Worm (Caenorhabditis elegans) whole organism, L1 larva: ENCODE measurements around the gene C48B4.7.
A peak's percentile ranks its signal among the peaks of the same experiment; 100 is the strongest.

ENCODE experiments used
- C04F5.9 ChIP-seq: sonication (generic microtip); optimal IDR thresholded peaks from 2 replicates; lab custom pipeline; 2016; ENCODE audit warnings: missing genetic modification characterization, missing compliant biosample characterization
- C16A3.4 ChIP-seq: fragments of 150-350 bp; optimal IDR thresholded peaks from 2 replicates; lab custom pipeline; 2014; ENCODE audit warnings: missing biosample characterization, missing genetic modification characterization
- C34B4.2 ChIP-seq: sonication (generic microtip); optimal IDR thresholded peaks from 2 replicates; lab custom pipeline; 2017; ENCODE audit warnings: mild to moderate bottlenecking, missing genetic modification characterization, missing compliant biosample characterization
- F16B12.6 ChIP-seq: fragments of 150-350 bp; optimal IDR thresholded peaks from 2 replicates; lab custom pipeline; 2014; ENCODE audit warnings: missing biosample characterization, missing genetic modification characterization
- Y116A8C.19 ChIP-seq: sonication (generic microtip); optimal IDR thresholded peaks from 2 replicates; lab custom pipeline; 2016; ENCODE audit warnings: missing compliant biosample characterization, missing genetic modification characterization, borderline replicate concordance
- alr-1 ChIP-seq: fragments of 200-800 bp; sonication (Bioruptor generic); optimal IDR thresholded peaks from 2 replicates; lab custom pipeline; 2018; ENCODE audit warnings: borderline replicate concordance, mild to moderate bottlenecking, missing genetic modification characterization, missing compliant biosample characterization
- aly-2 ChIP-seq: fragments of 150-350 bp; optimal IDR thresholded peaks from 2 replicates; lab custom pipeline; 2014; ENCODE audit warnings: missing biosample characterization, missing genetic modification characterization
- blmp-1 ChIP-seq: fragments of 150-350 bp; optimal IDR thresholded peaks from 2 replicates; lab custom pipeline; 2014; ENCODE audit warnings: missing biosample characterization, missing genetic modification characterization
- ceh-8 ChIP-seq: fragments of 200-800 bp; sonication (Bioruptor generic); optimal IDR thresholded peaks from 2 replicates; lab custom pipeline; 2018; ENCODE audit warnings: mild to moderate bottlenecking, missing genetic modification characterization, moderate library complexity, missing compliant biosample characterization
- ceh-88 ChIP-seq: fragments of 200-800 bp; sonication (Bioruptor generic); IDR thresholded peaks from 2 replicates; pipeline ENCODE4 v1.3.6; 2022; ENCODE audit warnings: missing genetic modification characterization, missing compliant biosample characterization
- ceh-90 ChIP-seq: sonication (generic microtip); optimal IDR thresholded peaks from 2 replicates; lab custom pipeline; 2016; ENCODE audit warnings: missing genetic modification characterization, missing compliant biosample characterization
- dpl-1 ChIP-seq, 3 experiments: fragments of 150-350 bp in 2 of 3; sonication (generic microtip) in 1 of 3; optimal IDR thresholded peaks; 2 replicates each; lab custom pipeline; 2014 to 2017; ENCODE audit warnings: missing biosample characterization in 3 of 3, missing genetic modification characterization in 3 of 3, missing genetic modification reagents in 3 of 3
- efl-1 ChIP-seq, 4 experiments: fragments of 150-350 bp; optimal IDR thresholded peaks in 3 of 4; peaks in 1 of 4; 1 replicate in 1 of 4; 2 replicates in 3 of 4; lab custom pipeline; 2014; ENCODE audit warnings: missing biosample characterization in 2 of 4, missing genetic modification characterization in 2 of 4, missing genetic modification reagents in 2 of 4
- efl-3 ChIP-seq: fragments of 200-800 bp; sonication (Bioruptor generic); optimal IDR thresholded peaks from 2 replicates; lab custom pipeline; 2018; ENCODE audit warnings: mild to moderate bottlenecking, missing genetic modification characterization, missing compliant biosample characterization
- egl-13 ChIP-seq: sonication (generic microtip); optimal IDR thresholded peaks from 2 replicates; lab custom pipeline; 2016; ENCODE audit warnings: missing genotype, missing genetic modification reagents, missing genetic modification characterization, missing compliant biosample characterization
- elt-2 ChIP-seq: sonication (generic microtip); optimal IDR thresholded peaks from 2 replicates; lab custom pipeline; 2016; ENCODE audit warnings: missing genetic modification characterization, mild to moderate bottlenecking, inconsistent platforms, missing compliant biosample characterization, missing genetic modification reagents
- fkh-4 ChIP-seq: sonication (generic microtip); optimal IDR thresholded peaks from 2 replicates; lab custom pipeline; 2016; ENCODE audit warnings: missing compliant biosample characterization, missing genetic modification characterization, borderline replicate concordance
- fkh-8 ChIP-seq: sonication (generic microtip); optimal IDR thresholded peaks from 2 replicates; lab custom pipeline; 2016; ENCODE audit warnings: mild to moderate bottlenecking, missing genetic modification characterization, missing compliant biosample characterization
- fos-1 ChIP-seq: fragments of 150-350 bp; optimal IDR thresholded peaks from 2 replicates; lab custom pipeline; 2014; ENCODE audit warnings: missing biosample characterization, missing genetic modification characterization
- hlh-17 ChIP-seq: fragments of 200-800 bp; sonication (Bioruptor generic); optimal IDR thresholded peaks from 2 replicates; lab custom pipeline; 2018; ENCODE audit warnings: missing genetic modification characterization, mild to moderate bottlenecking, missing compliant biosample characterization, moderate library complexity, borderline replicate concordance
- jun-1 ChIP-seq: fragments of 150-350 bp; optimal IDR thresholded peaks from 2 replicates; lab custom pipeline; 2014; ENCODE audit warnings: missing biosample characterization, missing genetic modification reagents, missing genetic modification characterization
- lin-13 ChIP-seq: fragments of 150-350 bp; optimal IDR thresholded peaks from 2 replicates; lab custom pipeline; 2014; ENCODE audit warnings: missing biosample characterization, missing genetic modification reagents, missing genetic modification characterization
- lin-14 ChIP-seq: fragments of 200-800 bp; sonication (Bioruptor generic); optimal IDR thresholded peaks from 2 replicates; lab custom pipeline; 2018; ENCODE audit warnings: mild to moderate bottlenecking, missing genetic modification characterization, moderate library complexity, missing compliant biosample characterization
- lin-15B ChIP-seq: fragments of 150-350 bp; sonication (generic microtip); optimal IDR thresholded peaks from 3 replicates; lab custom pipeline; 2014; ENCODE audit warnings: missing biosample characterization, missing genetic modification characterization
- lin-35 ChIP-seq, 2 experiments: fragments of 150-350 bp; optimal IDR thresholded peaks; 2 replicates each; lab custom pipeline; 2014; ENCODE audit warnings: missing biosample characterization in 2 of 2, missing genetic modification characterization in 2 of 2, missing genetic modification reagents in 2 of 2
- lsy-2 ChIP-seq, 2 experiments: fragments of 150-350 bp; optimal IDR thresholded peaks; 2 replicates each; lab custom pipeline; 2014; ENCODE audit warnings: missing biosample characterization in 2 of 2, missing genetic modification characterization in 2 of 2
- mep-1 ChIP-seq: fragments of 150-350 bp; optimal IDR thresholded peaks from 2 replicates; lab custom pipeline; 2014; ENCODE audit warnings: missing biosample characterization, missing genetic modification characterization
- nhr-12 ChIP-seq: sonication (generic microtip); optimal IDR thresholded peaks from 2 replicates; lab custom pipeline; 2017; ENCODE audit warnings: missing biosample characterization, missing genetic modification characterization
- nhr-20 ChIP-seq: sonication (generic microtip); optimal IDR thresholded peaks from 2 replicates; lab custom pipeline; 2016; ENCODE audit warnings: mild to moderate bottlenecking, missing genetic modification characterization, missing compliant biosample characterization
- nhr-28 ChIP-seq: fragments of 150-350 bp; optimal IDR thresholded peaks from 2 replicates; lab custom pipeline; 2014; ENCODE audit warnings: missing biosample characterization, missing genetic modification characterization
- nhr-47 ChIP-seq: sonication (generic microtip); optimal IDR thresholded peaks from 2 replicates; lab custom pipeline; 2016; ENCODE audit warnings: mild to moderate bottlenecking, missing genetic modification characterization, moderate library complexity, missing compliant biosample characterization
- nhr-71 ChIP-seq: sonication (generic microtip); optimal IDR thresholded peaks from 2 replicates; lab custom pipeline; 2016; ENCODE audit warnings: mild to moderate bottlenecking, missing genetic modification characterization, moderate library complexity, missing compliant biosample characterization
- nhr-85 ChIP-seq: sonication (generic microtip); peaks from one replicate; lab custom pipeline; 2016; ENCODE audit warnings: missing genetic modification characterization, inconsistent platforms, missing compliant biosample characterization
- pax-3 ChIP-seq: fragments of 200-800 bp; sonication (Bioruptor generic); optimal IDR thresholded peaks from 2 replicates; lab custom pipeline; 2018; ENCODE audit warnings: mild to moderate bottlenecking, missing genetic modification characterization, moderate library complexity, missing compliant biosample characterization
- pqm-1 ChIP-seq: sonication (generic microtip); optimal IDR thresholded peaks from 3 replicates; lab custom pipeline; 2017; ENCODE audit warnings: missing biosample characterization, missing genetic modification characterization
- rnt-1 ChIP-seq: sonication (generic microtip); optimal IDR thresholded peaks from 2 replicates; lab custom pipeline; 2016; ENCODE audit warnings: mild to moderate bottlenecking, missing genetic modification characterization, moderate library complexity, missing compliant biosample characterization
- skn-1 ChIP-seq: fragments of 150-350 bp; optimal IDR thresholded peaks from 2 replicates; lab custom pipeline; 2014; ENCODE audit warnings: missing biosample characterization, missing genetic modification characterization
- snu-23 ChIP-seq: sonication (generic microtip); optimal IDR thresholded peaks from 2 replicates; lab custom pipeline; 2016; ENCODE audit warnings: missing genetic modification characterization, missing compliant biosample characterization
- sup-37 ChIP-seq: fragments of 200-800 bp; sonication (Bioruptor generic); optimal IDR thresholded peaks from 2 replicates; lab custom pipeline; 2018; ENCODE audit warnings: mild to moderate bottlenecking, missing genetic modification characterization, missing compliant biosample characterization
- swsn-7 ChIP-seq: sonication (generic microtip); optimal IDR thresholded peaks from 2 replicates; lab custom pipeline; 2016; ENCODE audit warnings: missing genetic modification characterization, missing compliant biosample characterization
- tbx-2 ChIP-seq: sonication (generic microtip); optimal IDR thresholded peaks from 2 replicates; lab custom pipeline; 2016; ENCODE audit warnings: missing genetic modification characterization, missing compliant biosample characterization
- unc-130 ChIP-seq: fragments of 150-350 bp; optimal IDR thresholded peaks from 2 replicates; lab custom pipeline; 2017; ENCODE audit warnings: missing biosample characterization, missing genetic modification characterization, inconsistent platforms
- unc-30 ChIP-seq: sonication (generic microtip); optimal IDR thresholded peaks from 2 replicates; lab custom pipeline; 2017; ENCODE audit warnings: missing biosample characterization, missing genetic modification characterization
- unc-62 ChIP-seq: fragments of 150-350 bp; optimal IDR thresholded peaks from 2 replicates; lab custom pipeline; 2014; ENCODE audit warnings: missing biosample characterization, missing genetic modification reagents, missing genetic modification characterization
- unc-86 ChIP-seq: sonication (generic microtip); optimal IDR thresholded peaks from 2 replicates; lab custom pipeline; 2016; ENCODE audit warnings: missing genetic modification characterization, missing compliant biosample characterization
- vab-15 ChIP-seq: sonication (generic microtip); optimal IDR thresholded peaks from 2 replicates; lab custom pipeline; 2017; ENCODE audit warnings: missing genotype, mild to moderate bottlenecking, missing genetic modification characterization, missing compliant biosample characterization
- xbp-1 ChIP-seq: sonication (generic microtip); optimal IDR thresholded peaks from 2 replicates; lab custom pipeline; 2016; ENCODE audit warnings: missing genetic modification characterization, missing compliant biosample characterization
- zag-1 ChIP-seq: fragments of 150-350 bp; optimal IDR thresholded peaks from 2 replicates; lab custom pipeline; 2014; ENCODE audit warnings: missing biosample characterization, missing genetic modification characterization

C48B4.7 gene

DNA sequence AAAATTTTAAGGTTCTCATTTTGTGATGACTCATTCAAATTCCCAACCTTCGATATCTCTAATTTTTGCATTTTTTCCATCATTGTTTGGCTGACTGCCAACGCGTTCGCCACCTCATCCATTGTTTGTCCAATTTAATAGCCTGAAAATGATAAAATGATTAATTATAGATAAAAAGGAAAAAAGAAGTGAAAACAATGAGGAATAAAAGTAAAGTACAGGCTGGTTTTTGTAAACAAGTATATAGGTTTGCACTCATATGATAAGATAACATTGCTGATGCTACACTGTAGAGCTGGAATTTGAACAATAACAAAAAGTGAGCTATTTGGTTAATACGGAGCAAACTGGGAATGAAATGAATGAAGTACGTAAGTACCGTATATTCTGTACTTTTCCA is 23.0 kb upstream of the C48B4.7 start, which contains the start of gene C48B4.3:
Gene C48B4.3, minus strand, starts transcription at position 149 of the 400 bp plus-strand sequence.
- no peak for TF ChIP-seq lin-13 (GFP tag; lab: Kevin White, UChicago)
- TF ChIP-seq nhr-12 (tag; lab: Kevin White, UChicago), result no peak
- TF ChIP-seq C04F5.9 (tag; lab: Kevin White, UChicago), result no peak
- TF ChIP-seq elt-2, result peak; percentile 6
- TF ChIP-seq, all 84 proteins: peak for 1

DNA sequence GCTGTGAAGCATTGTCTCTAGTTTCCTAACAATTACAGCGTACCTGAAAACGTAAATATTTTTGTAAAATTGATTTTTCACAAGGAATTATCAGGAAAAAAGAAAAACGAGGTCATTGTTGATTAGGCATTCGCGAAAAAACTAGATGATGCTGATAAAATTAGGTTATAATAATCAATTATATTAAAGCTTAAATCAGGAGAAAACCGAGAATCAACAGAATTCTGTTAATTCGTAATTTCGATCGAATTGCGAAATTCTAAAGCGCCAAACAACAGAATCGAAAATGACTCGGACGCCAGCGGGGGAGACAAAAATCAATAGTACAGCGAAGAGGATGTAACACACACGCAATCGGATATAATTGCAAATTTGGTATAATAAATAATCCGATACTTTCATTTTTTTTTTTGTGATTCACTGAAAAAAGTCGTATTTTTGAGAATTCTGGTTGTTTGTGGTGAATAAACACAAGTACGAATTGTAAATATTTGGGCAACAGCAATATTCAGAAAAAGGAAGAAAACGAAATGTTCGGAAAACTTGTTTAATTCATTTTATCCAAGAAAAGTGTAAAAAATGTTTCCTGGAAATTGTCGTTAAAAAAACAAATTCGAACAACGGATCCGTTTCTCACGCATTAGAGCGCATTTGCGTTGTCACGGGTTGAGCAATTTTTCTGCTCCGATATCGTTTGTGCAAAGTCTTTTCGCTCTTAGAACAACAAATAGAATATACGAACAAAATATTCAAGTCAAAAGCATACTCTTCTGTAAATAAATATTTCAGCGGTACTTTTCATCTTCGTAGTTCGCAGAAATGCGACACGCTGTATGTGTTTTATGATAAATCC is 21.0 kb upstream of the C48B4.7 start, which contains the start of gene ced-7:
Gene ced-7, minus strand, starts transcription at position 51 of the 853 bp plus-strand sequence.
- TF ChIP-seq F16B12.6 (tag; lab: Kevin White, UChicago), result peak; percentile 8
- TF ChIP-seq blmp-1 (tag; lab: Kevin White, UChicago), result peak; percentile 57
- TF ChIP-seq tbx-2, result no peak
- TF ChIP-seq rnt-1 (tag; lab: Kevin White, UChicago), result no peak
- peak; percentile 14 for TF ChIP-seq nhr-85 (tag; lab: Kevin White, UChicago)
- no peak for TF ChIP-seq jun-1
- TF ChIP-seq efl-1 (optimal IDR thresholded peaks at IDR 0.05; lab: Kevin White, UChicago), result peak; percentile 30 to 39
- peak; percentile 49 to 92 for TF ChIP-seq efl-1 (GFP tag; optimal IDR thresholded peaks at IDR 0.05 in 1 of 2; lab: Kevin White, UChicago)
- TF ChIP-seq hlh-17 (GFP tag; lab: Kevin White, UChicago), result no peak
- no peak for TF ChIP-seq mep-1 (tag; lab: Kevin White, UChicago)
- peak; percentile 42 for TF ChIP-seq C16A3.4 (tag; lab: Kevin White, UChicago)
- TF ChIP-seq fkh-8, result peak; percentile 75
- TF ChIP-seq unc-62 (GFP tag; lab: Kevin White, UChicago), result no peak
- no peak for TF ChIP-seq aly-2 (tag; lab: Kevin White, UChicago)
- peak; percentile 22 for TF ChIP-seq unc-86 (tag; lab: Kevin White, UChicago)
- peak; percentile 26 to 52 for TF ChIP-seq lsy-2 (tag; optimal IDR thresholded peaks at IDR 0.05; lab: Kevin White, UChicago)
- TF ChIP-seq ceh-8 (GFP tag; lab: Kevin White, UChicago), result no peak
- no peak for TF ChIP-seq swsn-7
- no peak for TF ChIP-seq nhr-28 (tag; lab: Kevin White, UChicago)
- TF ChIP-seq pqm-1 (tag; lab: Kevin White, UChicago), result no peak
- peak; percentile 9 for TF ChIP-seq nhr-20 (tag; lab: Kevin White, UChicago)
- TF ChIP-seq fkh-4 (tag; lab: Kevin White, UChicago), result no peak
- no peak for TF ChIP-seq sup-37 (GFP tag; lab: Kevin White, UChicago)
- TF ChIP-seq efl-3 (GFP tag; lab: Kevin White, UChicago), result no peak
- no peak for TF ChIP-seq egl-13 (tag; lab: Kevin White, UChicago)
- no peak for TF ChIP-seq unc-30
- peak; percentile 74 for TF ChIP-seq lin-14 (GFP tag; lab: Kevin White, UChicago)
- TF ChIP-seq pax-3, result no peak
- no peak for TF ChIP-seq zag-1 (tag; lab: Kevin White, UChicago)
- TF ChIP-seq C34B4.2, result no peak
- TF ChIP-seq snu-23 (GFP tag; lab: Kevin White, UChicago), result no peak
- no peak for TF ChIP-seq ceh-88 (GFP tag; lab: Robert Waterston, UW)
- no peak for TF ChIP-seq unc-130 (tag; lab: Kevin White, UChicago)
- TF ChIP-seq lin-15B (tag; lab: Kevin White, UChicago), result no peak
- TF ChIP-seq ceh-90 (tag; lab: Kevin White, UChicago), result no peak
- peak; percentile 11 for TF ChIP-seq nhr-47 (tag; lab: Kevin White, UChicago)
- TF ChIP-seq Y116A8C.19, result no peak
- no peak for TF ChIP-seq vab-15 (tag; lab: Kevin White, UChicago)
- TF ChIP-seq xbp-1, result no peak
- no peak for TF ChIP-seq skn-1 (tag; lab: Kevin White, UChicago)
- peak in 2 of 3 experiments; percentile 4 to 52 for TF ChIP-seq dpl-1 (GFP tag; optimal IDR thresholded peaks at IDR 0.05; lab: Kevin White, UChicago)
- peak; percentile 15 to 37 for TF ChIP-seq lin-35 (GFP tag; optimal IDR thresholded peaks at IDR 0.05; lab: Kevin White, UChicago)
- TF ChIP-seq fos-1 (tag; lab: Kevin White, UChicago), result no peak
- TF ChIP-seq alr-1, result no peak
- no peak for TF ChIP-seq nhr-12 (tag; lab: Kevin White, UChicago)
- TF ChIP-seq nhr-71 (tag; lab: Kevin White, UChicago), result peak; percentile 46
